Worm (Caenorhabditis elegans) whole organism, L3 larva: ENCODE data around the gene him-17.

ENCODE experiments used
- nhr-11 ChIP-seq: fragments of 150-350 bp; optimal IDR thresholded peaks from 2 replicates; lab custom pipeline; 2014; ENCODE audit warnings: missing biosample characterization, missing genetic modification characterization
- pqm-1 ChIP-seq: fragments of 150-350 bp; optimal IDR thresholded peaks from 2 replicates; lab custom pipeline; 2017; ENCODE audit warnings: missing biosample characterization, missing genetic modification characterization, inconsistent platforms

- TF ChIP-seq pqm-1, result no peak
- no peak for TF ChIP-seq nhr-11 (tag; lab: Kevin White, UChicago)
These were observed 24.1 kb downstream of the him-17 start for ce11 chrV:13200609-13201008.
